Fruit fly (Drosophila melanogaster) whole organism, embryonic: ENCODE measurements around the gene frma.

Source experiments
- Ada2b ChIP-seq: fragments of 200-800 bp; sonication (Bioruptor generic); IDR thresholded peaks from 2 replicates; pipeline ENCODE4 v1.3.6; 2022; ENCODE audit warnings: missing biosample characterization, missing genetic modification characterization
- CG11504 ChIP-seq: fragments of 200-800 bp; sonication (Bioruptor generic); optimal IDR thresholded peaks from 3 replicates; lab custom pipeline; 2019; ENCODE audit warnings: missing biosample characterization, mild to moderate bottlenecking, missing genetic modification characterization, moderate library complexity
- CG4854 ChIP-seq: fragments of 200-800 bp; sonication (Bioruptor generic); optimal IDR thresholded peaks from 2 replicates; lab custom pipeline; 2016; ENCODE audit warnings: missing biosample characterization, missing genetic modification characterization, inconsistent platforms
- CG5245 ChIP-seq: fragments of 200-800 bp; sonication (Bioruptor generic); optimal IDR thresholded peaks from 3 replicates; lab custom pipeline; 2016; ENCODE audit warnings: missing biosample characterization, missing genetic modification characterization
- CG6765 ChIP-seq: fragments of 200-800 bp; sonication (Bioruptor generic); optimal IDR thresholded peaks from 3 replicates; lab custom pipeline; 2017; ENCODE audit warnings: missing biosample characterization, mild to moderate bottlenecking, missing genetic modification characterization
- Camta ChIP-seq: fragments of 200-800 bp; sonication (Bioruptor generic); optimal IDR thresholded peaks from 2 replicates; lab custom pipeline; 2016; ENCODE audit warnings: missing biosample characterization, missing genetic modification characterization
- Chrac-16 ChIP-seq: fragments of 200-800 bp; sonication (Bioruptor generic); optimal IDR thresholded peaks from 3 replicates; lab custom pipeline; 2016; ENCODE audit warnings: missing biosample characterization, missing genetic modification characterization
- Deaf1 ChIP-seq: fragments of 200-800 bp; optimal IDR thresholded peaks from 3 replicates; lab custom pipeline; 2019; ENCODE audit warnings: missing biosample characterization, mild to moderate bottlenecking, missing genetic modification characterization, moderate library complexity
- Ets65A ChIP-seq: fragments of 200-800 bp; sonication (Bioruptor generic); peaks from one replicate; lab custom pipeline; 2016; ENCODE audit warnings: missing biosample characterization, missing genetic modification characterization
- Gug ChIP-seq: fragments of 200-800 bp; sonication (Bioruptor generic); IDR thresholded peaks from 4 replicates; pipeline ENCODE4 v1.3.6; 2022; ENCODE audit warnings: missing biosample characterization, missing genetic modification characterization
- Meics ChIP-seq: fragments of 200-800 bp; sonication (Bioruptor generic); optimal IDR thresholded peaks from 2 replicates; lab custom pipeline; 2017; ENCODE audit warnings: missing biosample characterization, mild to moderate bottlenecking, missing genetic modification characterization
- NfI ChIP-seq: fragments of 200-800 bp; sonication (Bioruptor generic); optimal IDR thresholded peaks from 3 replicates; lab custom pipeline; 2018; ENCODE audit warnings: missing biosample characterization, mild to moderate bottlenecking, missing genetic modification characterization, moderate library complexity
- Ptx1 ChIP-seq: fragments of 200-800 bp; sonication (Bioruptor generic); IDR thresholded peaks from 2 replicates; pipeline ENCODE4 v1.3.6; 2022; ENCODE audit warnings: missing biosample characterization, missing genetic modification characterization
- Usf ChIP-seq: fragments of 200-800 bp; sonication (Bioruptor generic); optimal IDR thresholded peaks from 2 replicates; lab custom pipeline; 2017; ENCODE audit warnings: missing genotype, missing biosample characterization, missing genetic modification characterization
- ac ChIP-seq: fragments of 200-800 bp; sonication (Bioruptor generic); optimal IDR thresholded peaks from 3 replicates; lab custom pipeline; 2017; ENCODE audit warnings: missing biosample characterization, mild to moderate bottlenecking, missing genetic modification characterization
- bowl ChIP-seq: fragments of 200-800 bp; sonication (Bioruptor generic); IDR thresholded peaks from 2 replicates; pipeline ENCODE4 v1.3.6; 2022; ENCODE audit warnings: missing biosample characterization, missing genetic modification characterization
- chinmo ChIP-seq: fragments of 200-800 bp; sonication (Bioruptor generic); IDR thresholded peaks from 4 replicates; pipeline ENCODE4 v1.3.6; 2022; ENCODE audit warnings: missing biosample characterization, missing genetic modification characterization; ENCODE audit not compliant: partially characterized antibody
- dysf ChIP-seq: fragments of 200-800 bp; sonication (Bioruptor generic); IDR thresholded peaks from 3 replicates; pipeline ENCODE4 v1.3.6; 2022; ENCODE audit warnings: missing biosample characterization, missing genetic modification characterization
- ewg ChIP-seq: fragments of 200-800 bp; sonication (Bioruptor generic); optimal IDR thresholded peaks from 3 replicates; lab custom pipeline; 2017; ENCODE audit warnings: mild to moderate bottlenecking, missing biosample characterization, missing genetic modification reagents, missing genetic modification characterization
- grau ChIP-seq: fragments of 200-800 bp; optimal IDR thresholded peaks from 3 replicates; lab custom pipeline; 2019; ENCODE audit warnings: missing biosample characterization, mild to moderate bottlenecking, missing genetic modification characterization, moderate library complexity
- hkb ChIP-seq, 2 experiments: fragments of 200-800 bp in 1 of 2; fragments of >200 bp in 1 of 2; sonication (Bioruptor generic) in 1 of 2; IDR thresholded peaks in 1 of 2; optimal IDR thresholded peaks in 1 of 2; 2 replicates each; pipeline versions ENCODE4 v1.3.6 to Lab custom; 2017 to 2022; ENCODE audit warnings: missing biosample characterization in 1 of 2, missing genetic modification characterization in 1 of 2
- inv ChIP-seq: fragments of 200-800 bp; sonication (Bioruptor generic); IDR thresholded peaks from 2 replicates; pipeline ENCODE4 v1.3.6; 2022; ENCODE audit warnings: missing biosample characterization, missing genetic modification characterization; ENCODE audit not compliant: partially characterized antibody
- ken ChIP-seq: fragments of 200-800 bp; sonication (Bioruptor generic); IDR thresholded peaks from 3 replicates; pipeline ENCODE4 v1.3.6; 2022; ENCODE audit warnings: missing biosample characterization, missing genetic modification characterization
- onecut ChIP-seq: fragments of 200-800 bp; sonication (Bioruptor generic); IDR thresholded peaks from 2 replicates; pipeline ENCODE4 v1.3.6; 2022; ENCODE audit warnings: missing biosample characterization, missing genetic modification characterization
- phol ChIP-seq: fragments of 200-800 bp; sonication (Bioruptor generic); optimal IDR thresholded peaks from 3 replicates; lab custom pipeline; 2018; ENCODE audit warnings: missing biosample characterization, mild to moderate bottlenecking, missing genetic modification characterization, moderate library complexity
- rib ChIP-seq: fragments of 200-800 bp; sonication (Bioruptor generic); IDR thresholded peaks from 2 replicates; pipeline ENCODE4 v1.3.6; 2022; ENCODE audit warnings: missing biosample characterization, missing genetic modification characterization
- shn ChIP-seq: fragments of 200-800 bp; sonication (Bioruptor generic); optimal IDR thresholded peaks from 3 replicates; lab custom pipeline; 2016; ENCODE audit warnings: missing biosample characterization, missing genetic modification characterization
- sisA ChIP-seq: fragments of 200-800 bp; sonication (Bioruptor generic); IDR thresholded peaks from 2 replicates; pipeline ENCODE4 v1.3.6; 2022; ENCODE audit warnings: missing biosample characterization, missing genetic modification characterization
- zen2 ChIP-seq: fragments of 200-800 bp; sonication (Bioruptor generic); IDR thresholded peaks from 3 replicates; pipeline ENCODE4 v1.3.6; 2022; ENCODE audit warnings: missing biosample characterization, missing genetic modification characterization; ENCODE audit not compliant: partially characterized antibody

The frma gene

DNA sequence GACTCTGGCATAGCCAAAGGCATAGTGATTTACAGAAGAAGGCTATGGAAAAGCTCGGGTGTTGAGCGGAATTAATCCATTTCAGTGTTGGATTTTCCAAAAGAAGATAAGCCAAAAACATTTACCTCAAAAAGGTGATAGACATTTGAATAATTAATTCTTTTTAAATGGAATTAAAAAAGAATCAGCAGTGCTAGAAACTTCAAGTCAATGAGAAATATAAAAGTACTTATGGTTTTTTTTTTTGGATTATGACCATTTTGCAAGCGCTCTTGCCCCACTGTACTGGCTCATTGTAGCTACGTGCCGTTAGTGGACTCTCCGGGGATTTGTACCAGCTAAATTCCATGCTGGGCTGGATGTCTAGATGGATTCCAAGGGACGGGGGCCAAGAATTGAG lies 9.9 kb downstream of the frma start (continued):
- TF ChIP-seq Ets65A (no peak), Ada2b (GFP tag; lab: Robert Waterston, UW) (0 out of 2 replicates have a peak, but pooled peaks have one; percentile 4), zen2 (no peak), onecut (GFP tag; lab: Robert Waterston, UW) (no peak), sisA (GFP tag; lab: Robert Waterston, UW) (peak; percentile 9; the same call in 1 of the 2 replicates), CG11504 (tag; lab: Kevin White, UChicago) (peak; percentile 31), bowl (GFP tag; lab: Robert Waterston, UW) (no peak), Meics (GFP tag; lab: Kevin White, UChicago) (peak; percentile 16), CG4854 (no peak), dysf (GFP tag; lab: Robert Waterston, UW) (peak; percentile 53; the same call in 2 of the 3 replicates), ken (GFP tag; lab: Robert Waterston, UW) (0 out of 3 replicates have a peak, but pooled peaks have one; percentile 10)
- TF ChIP-seq, all 482 proteins: peak for 17

DNA sequence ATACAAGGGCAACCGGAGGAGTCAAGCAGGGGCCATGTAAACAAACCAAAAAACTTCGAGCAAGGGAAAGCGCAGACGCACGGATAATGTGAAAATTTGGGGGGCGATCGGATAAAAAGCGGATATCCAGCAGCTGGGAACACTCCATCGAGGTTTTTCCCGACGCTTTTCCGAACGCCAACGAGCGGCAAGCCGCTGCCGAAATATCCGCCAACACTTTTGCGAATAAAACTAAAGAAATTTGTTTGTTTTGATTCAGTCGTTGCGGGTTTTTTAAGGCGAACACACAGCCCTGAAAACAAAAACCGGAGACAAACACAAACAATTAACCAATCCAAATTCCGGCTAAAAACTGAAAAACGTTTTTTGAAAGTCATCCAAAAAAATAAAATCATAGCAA lies 49.4 kb downstream of the frma start, which contains the start of gene SPR:
SPR (plus strand) TSS at position 253 of the 400 bp plus-strand sequence.
- TF ChIP-seq CG5245 (GFP tag; lab: Kevin White, UChicago) = no peak
- no peak for TF ChIP-seq Chrac-16 (GFP tag; lab: Kevin White, UChicago)
- no peak for TF ChIP-seq ac (GFP tag; lab: Kevin White, UChicago)
- TF ChIP-seq CG6765 = no peak
- no peak for TF ChIP-seq rib (GFP tag; lab: Robert Waterston, UW)
- no peak for TF ChIP-seq shn (GFP tag; lab: Kevin White, UChicago)
- no peak for TF ChIP-seq grau (tag; lab: Kevin White, UChicago)
- TF ChIP-seq Camta (GFP tag; lab: Kevin White, UChicago) = no peak
- no peak for TF ChIP-seq Gug (GFP tag; lab: Robert Waterston, UW)
- peak; percentile 22 for TF ChIP-seq ewg (GFP tag; lab: Kevin White, UChicago)
- TF ChIP-seq phol (tag; lab: Kevin White, UChicago) = no peak
- TF ChIP-seq hkb (optimal IDR thresholded peaks at IDR 0.05; lab: Kevin White, UChicago) = no peak
- no peak for TF ChIP-seq hkb (GFP tag; IDR thresholded peaks at IDR 0.05; lab: Robert Waterston, UW)
- TF ChIP-seq Deaf1 (tag; lab: Kevin White, UChicago) = peak; percentile 91
- no peak for TF ChIP-seq Ptx1 (GFP tag; lab: Robert Waterston, UW)
- TF ChIP-seq inv (GFP tag; lab: Robert Waterston, UW) = no peak
- 0 out of 4 replicates have a peak, but pooled peaks have one; percentile 31 for TF ChIP-seq chinmo
- no peak for TF ChIP-seq NfI (GFP tag; lab: Kevin White, UChicago)
- TF ChIP-seq Usf = no peak
- TF ChIP-seq, all 482 proteins: peak for 3
